Fruit fly (Drosophila melanogaster) whole organism, adult: ENCODE measurements around the gene Sfp24C1.

Experiments
- CG33017 ChIP-seq: fragments of 200-800 bp; sonication (Bioruptor generic); optimal IDR thresholded peaks from 2 replicates; lab custom pipeline; 2018; ENCODE audit warnings: missing biosample characterization, mild to moderate bottlenecking, missing genetic modification characterization, moderate library complexity
- CG5204 ChIP-seq: fragments of 200-800 bp; sonication (Bioruptor generic); optimal IDR thresholded peaks from 2 replicates; lab custom pipeline; 2016; ENCODE audit warnings: missing biosample characterization, missing genetic modification characterization
- CG7045 ChIP-seq: fragments of 200-800 bp; sonication (Bioruptor generic); optimal IDR thresholded peaks from 2 replicates; lab custom pipeline; 2017; ENCODE audit warnings: missing biosample characterization, mild to moderate bottlenecking, missing genetic modification characterization
- CG7101 ChIP-seq: fragments of 200-800 bp; sonication (Bioruptor generic); optimal IDR thresholded peaks from 2 replicates; lab custom pipeline; 2018; ENCODE audit warnings: missing biosample characterization, mild to moderate bottlenecking, missing genetic modification characterization, moderate library complexity
- bab1 ChIP-seq: fragments of 200-800 bp; sonication (Bioruptor generic); optimal IDR thresholded peaks from 3 replicates; lab custom pipeline; 2019; ENCODE audit warnings: missing biosample characterization, mild to moderate bottlenecking, missing genetic modification characterization, moderate library complexity
- ovo ChIP-seq: fragments of 200-800 bp; sonication (Bioruptor generic); optimal IDR thresholded peaks from 2 replicates; lab custom pipeline; 2016; ENCODE audit warnings: missing biosample characterization, missing genetic modification characterization
- tj ChIP-seq: fragments of 200-800 bp; sonication (Bioruptor generic); optimal IDR thresholded peaks from 3 replicates; lab custom pipeline; 2017; ENCODE audit warnings: missing biosample characterization, mild to moderate bottlenecking, missing genetic modification characterization, moderate library complexity

DNA sequence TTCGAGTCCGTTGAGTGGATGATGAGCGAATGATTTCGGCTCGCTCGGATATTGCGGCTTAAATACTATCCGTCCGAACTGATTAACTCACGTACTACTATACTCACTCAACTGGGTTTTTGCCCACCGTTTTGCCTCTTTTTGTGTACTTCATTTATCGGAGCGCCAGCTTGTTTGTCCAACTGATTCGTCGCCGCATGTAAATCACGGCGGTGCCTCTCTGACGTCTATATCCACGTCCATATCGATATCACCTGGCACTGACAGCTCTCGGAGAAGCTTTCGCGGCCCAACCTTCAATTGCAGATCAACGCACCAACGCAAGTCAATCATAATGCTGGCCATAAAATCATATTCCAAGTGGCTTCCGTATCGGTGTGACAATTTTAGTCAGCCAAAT lies 2.7 kb upstream of the Sfp24C1 start, which contains the start of gene CG3604:
- TF ChIP-seq CG33017 (tag; lab: Kevin White, UChicago) = no peak
- no peak for TF ChIP-seq CG5204
- no peak for TF ChIP-seq tj (GFP tag; lab: Kevin White, UChicago)
- TF ChIP-seq CG7045 (GFP tag; lab: Kevin White, UChicago) = no peak
- TF ChIP-seq ovo = no peak
- no peak for TF ChIP-seq bab1 (GFP tag; lab: Kevin White, UChicago)
- TF ChIP-seq CG7101 (tag; lab: Kevin White, UChicago) = no peak
